Fruit fly (Drosophila melanogaster): Measurements from ENCODE around the gene Hrb87F.

DNA sequence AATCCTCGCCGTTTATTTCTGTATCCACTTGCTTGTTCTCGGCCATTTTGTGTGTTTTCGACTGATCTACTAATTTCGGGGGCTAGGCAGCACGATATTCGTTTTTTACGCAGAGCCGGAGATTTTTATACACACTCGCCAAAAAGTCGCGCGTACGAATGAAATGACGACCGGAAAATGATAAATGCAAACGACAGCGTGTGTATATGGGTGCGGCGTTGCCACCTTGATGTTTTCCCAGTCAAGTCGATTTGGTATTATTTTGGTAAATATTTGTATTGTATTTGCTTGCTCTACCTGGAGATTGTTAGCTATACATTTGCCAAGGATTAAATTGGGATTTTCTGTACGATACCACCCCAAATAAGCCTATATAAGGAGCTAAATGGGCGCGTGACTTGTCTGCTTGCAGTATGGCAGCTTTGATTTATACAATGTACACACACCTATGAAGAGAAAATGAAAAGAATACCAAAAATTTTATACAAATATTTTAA is 14.4 kb downstream of the Hrb87F start, which contains the start of gene sqd:
- TF ChIP-seq fd85E (GFP tag; optimal IDR thresholded peaks at IDR 0.05) = no peak
- 0 out of 3 replicates have a peak, but pooled peaks have one; percentile 13 for TF ChIP-seq eg (GFP tag; IDR thresholded peaks at IDR 0.05)
- TF ChIP-seq CG6276 (GFP tag; optimal IDR thresholded peaks at IDR 0.05) = no peak

Data from whole organism, prepupa.